Worm (Caenorhabditis elegans): ENCODE results near the gene msp-57.
"Not testable (repeated sequence)": the region's sequence is repeated elsewhere in the genome, so short reads cannot be mapped to it uniquely, and the experiment has no call there.

Gene msp-57

DNA sequence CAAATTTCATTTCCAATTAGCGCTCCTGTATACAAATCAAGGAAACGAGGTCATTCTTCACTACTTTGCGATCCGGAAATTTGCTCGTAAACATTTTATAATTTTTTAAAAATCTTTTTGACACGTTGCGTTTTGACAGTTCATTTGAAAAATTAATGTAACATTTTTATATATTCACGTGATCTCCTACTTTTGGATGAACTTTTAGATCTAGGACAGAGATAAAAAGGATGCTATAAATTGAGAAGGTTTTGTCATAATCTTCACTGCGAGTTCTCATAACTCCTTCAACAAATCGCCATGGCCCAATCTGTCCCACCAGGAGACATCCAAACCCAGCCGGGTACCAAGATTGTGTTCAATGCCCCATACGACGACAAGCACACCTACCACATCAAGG is at the start of gene msp-57:
Gene msp-57, plus strand, starts transcription at position 301 of the 400 bp plus-strand sequence.
- not testable (repeated sequence) for TF ChIP-seq M03D4.4 (tag; optimal IDR thresholded peaks at IDR 0.05); ham-2 (GFP tag; optimal IDR thresholded peaks at IDR 0.05); unc-62 (GFP tag; optimal IDR thresholded peaks at IDR 0.05)

DNA sequence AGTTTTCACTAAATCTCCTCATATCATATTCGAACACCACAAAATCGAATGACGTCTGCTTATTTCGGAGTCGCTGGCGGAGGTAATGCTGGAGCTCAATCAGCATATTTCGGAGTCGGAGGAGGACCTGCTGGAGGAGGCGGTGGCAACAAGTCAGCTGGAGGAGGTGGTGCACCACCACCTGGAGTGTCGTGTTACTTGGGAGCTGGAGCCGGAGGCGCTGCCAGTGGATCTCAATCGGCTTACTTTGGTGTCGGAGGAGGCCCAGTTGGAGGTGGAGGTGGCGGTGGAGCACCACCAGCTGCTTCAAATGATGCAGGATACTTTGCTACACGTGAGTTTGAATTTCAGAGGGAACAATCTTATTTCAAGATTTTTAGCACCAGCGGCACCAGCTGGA is 45.9 kb upstream of the msp-57 start, which contains the start of gene ssq-4:
Gene ssq-4, plus strand, starts transcription at position 19 of the 400 bp plus-strand sequence.
- TF ChIP-seq tbx-8 (GFP tag; optimal IDR thresholded peaks at IDR 0.05); lin-32 (GFP tag; optimal IDR thresholded peaks at IDR 0.05); sptf-1 (tag; optimal IDR thresholded peaks at IDR 0.05): not testable (repeated sequence)

DNA sequence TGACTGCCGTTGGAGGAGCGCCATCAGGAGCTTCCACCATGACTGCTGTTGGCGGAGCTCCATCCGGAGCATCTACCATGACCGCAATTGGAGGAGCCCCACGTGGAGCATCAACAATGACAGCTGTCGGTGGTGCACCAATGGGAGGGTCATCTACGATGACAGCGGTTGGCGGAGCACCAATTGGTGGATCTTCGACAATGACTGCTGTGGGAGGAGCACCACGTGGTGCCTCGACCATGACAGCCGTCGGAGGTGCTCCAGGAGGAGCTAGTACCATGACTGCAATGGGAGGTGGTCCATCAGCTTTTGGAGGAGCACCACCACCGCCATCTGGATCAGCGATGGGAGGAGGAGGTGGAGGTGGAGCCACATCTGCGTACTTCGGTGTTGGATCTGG is 45.3 kb upstream of the msp-57 start, which contains the start of gene T28H11.7:
Gene T28H11.7, minus strand, starts transcription at position 101 of the 400 bp plus-strand sequence.
- not testable (repeated sequence) for TF ChIP-seq ces-1 (GFP tag; optimal IDR thresholded peaks at IDR 0.05); drap-1 (GFP tag; optimal IDR thresholded peaks at IDR 0.05); ztf-11 (tag; optimal IDR thresholded peaks at IDR 0.05)

DNA sequence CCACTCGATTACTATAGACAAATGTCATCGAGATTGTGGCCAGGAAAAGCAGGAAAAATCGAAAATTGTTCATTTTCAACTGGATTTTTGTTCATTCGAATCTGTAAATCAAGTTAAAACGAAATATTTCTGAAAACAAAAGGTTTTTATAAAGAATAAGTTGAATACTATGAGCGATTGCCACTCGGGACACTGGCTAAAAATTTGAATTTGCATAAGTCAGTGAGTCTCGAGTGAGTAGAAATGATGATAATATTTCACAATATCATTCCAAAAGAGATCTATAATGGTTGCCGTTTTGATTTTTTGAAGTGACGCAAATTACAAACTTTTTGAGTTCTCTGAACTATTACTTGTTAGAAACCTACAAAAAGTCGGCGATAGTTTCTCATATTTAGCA is 41.8 kb upstream of the msp-57 start, which contains the start of gene T28H11.8:
Gene T28H11.8, minus strand, starts transcription at position 101 of the 400 bp plus-strand sequence.
- TF ChIP-seq ceh-43 (GFP tag; optimal IDR thresholded peaks at IDR 0.05): no peak
- TF ChIP-seq nhr-28 (tag; optimal IDR thresholded peaks at IDR 0.05): no peak
- no peak for TF ChIP-seq mep-1 (tag; optimal IDR thresholded peaks at IDR 0.05)
- no peak for TF ChIP-seq mls-2 (tag; optimal IDR thresholded peaks at IDR 0.05)
- TF ChIP-seq sptf-1 (tag; optimal IDR thresholded peaks at IDR 0.05): no peak
- TF ChIP-seq mab-5 (tag; optimal IDR thresholded peaks at IDR 0.05): no peak
- no peak for TF ChIP-seq nhr-2 (tag; optimal IDR thresholded peaks at IDR 0.05)
- no peak for TF ChIP-seq blmp-1 (tag; optimal IDR thresholded peaks at IDR 0.05)

DNA sequence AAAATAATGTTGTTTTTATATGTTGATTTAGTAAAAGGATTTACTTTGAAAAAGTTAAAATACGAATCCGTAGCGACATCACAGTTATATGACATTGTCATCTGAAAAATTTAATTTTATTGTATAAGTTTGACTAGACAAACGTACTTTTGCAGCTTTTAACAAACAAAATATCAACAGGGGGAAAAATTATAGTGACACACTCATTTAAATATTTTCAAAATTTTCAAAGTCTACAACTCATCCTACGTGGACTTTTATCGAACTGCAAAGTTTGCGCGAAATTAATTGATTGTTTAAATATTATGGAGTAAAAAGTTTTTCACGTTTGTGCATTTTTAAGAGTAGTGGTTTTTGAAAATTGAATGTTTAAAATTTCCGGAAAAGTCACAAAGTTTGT is 36.7 kb upstream of the msp-57 start, which contains the start of gene C09B9.85:
Gene C09B9.85, minus strand, starts transcription at position 101 of the 400 bp plus-strand sequence.
- TF ChIP-seq pha-4 (tag; optimal IDR thresholded peaks at IDR 0.05) (no peak), ztf-11 (tag; optimal IDR thresholded peaks at IDR 0.05) (no peak), snpc-4 (tag; optimal IDR thresholded peaks at IDR 0.05) (no peak), lin-13 (tag; optimal IDR thresholded peaks at IDR 0.05) (no peak), nhr-2 (tag; optimal IDR thresholded peaks at IDR 0.05) (no peak), ces-1 (GFP tag; optimal IDR thresholded peaks at IDR 0.05) (no peak), nhr-76 (tag; optimal IDR thresholded peaks at IDR 0.05) (no peak), zip-8 (tag; optimal IDR thresholded peaks at IDR 0.05) (no peak), sptf-1 (tag; optimal IDR thresholded peaks at IDR 0.05) (no peak), nhr-28 (tag; optimal IDR thresholded peaks at IDR 0.05) (no peak), unc-39 (tag; optimal IDR thresholded peaks at IDR 0.05) (no peak), ceh-83 (GFP tag; optimal IDR thresholded peaks at IDR 0.05) (no peak), lsy-2 (tag; optimal IDR thresholded peaks at IDR 0.05) (no peak), cnd-1 (tag; optimal IDR thresholded peaks at IDR 0.05) (no peak), ham-2 (GFP tag; optimal IDR thresholded peaks at IDR 0.05) (no peak)

DNA sequence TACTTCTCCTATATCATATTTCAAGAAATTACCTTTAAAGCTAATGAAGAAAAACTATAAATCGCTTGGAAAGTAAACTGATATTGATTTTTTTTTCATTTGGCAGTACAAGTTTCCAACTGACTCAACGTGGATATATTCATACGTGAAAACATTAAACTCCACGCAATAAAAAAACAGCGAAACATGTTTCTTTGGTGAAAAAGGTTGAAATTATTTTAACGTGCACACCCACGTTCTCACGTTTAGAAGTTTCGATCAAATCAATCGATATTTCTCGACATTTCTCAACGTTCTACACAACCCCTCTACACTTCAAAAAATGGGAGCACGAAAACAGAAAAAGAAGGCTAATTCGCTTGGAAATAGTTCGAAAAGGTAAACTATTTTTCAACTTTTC is 33.4 kb upstream of the msp-57 start, which contains the start of the genes best-6 and C09B9.2:
Gene best-6, minus strand, starts transcription at position 101 of the 400 bp plus-strand sequence.
Gene C09B9.2, plus strand, starts transcription at position 314 of the 400 bp plus-strand sequence.
- no peak for TF ChIP-seq flh-1 (GFP tag; optimal IDR thresholded peaks at IDR 0.05)
- no peak for TF ChIP-seq snpc-4 (tag; optimal IDR thresholded peaks at IDR 0.05)
- TF ChIP-seq M03D4.4 (tag; optimal IDR thresholded peaks at IDR 0.05): no peak
- TF ChIP-seq mep-1 (tag; optimal IDR thresholded peaks at IDR 0.05): no peak
- no peak for TF ChIP-seq mab-5 (tag; optimal IDR thresholded peaks at IDR 0.05)
- TF ChIP-seq hlh-1 (tag; optimal IDR thresholded peaks at IDR 0.05): no peak

DNA sequence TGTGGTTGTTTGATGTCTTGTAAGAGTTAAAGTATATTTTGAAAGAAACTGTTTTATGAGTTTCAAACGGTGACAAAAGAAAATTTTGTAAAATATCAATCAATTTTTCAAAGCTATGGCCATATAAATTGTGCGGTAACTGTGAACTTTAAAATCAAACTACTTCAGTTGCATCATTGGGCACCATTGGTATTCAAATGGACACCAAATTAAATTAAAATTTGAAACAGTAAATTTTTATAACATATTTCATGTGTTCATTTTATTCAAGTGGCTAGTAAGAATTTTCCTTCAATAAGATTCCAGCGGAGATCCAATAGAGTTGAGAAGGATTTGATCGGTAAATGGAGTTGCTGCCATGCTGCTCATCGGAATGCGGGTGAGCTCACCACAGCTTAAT is 31.0 kb upstream of the msp-57 start:
- TF ChIP-seq nhr-237 (tag; optimal IDR thresholded peaks at IDR 0.05) (no peak), mab-5 (tag; optimal IDR thresholded peaks at IDR 0.05) (no peak)

All from whole organism, mixed stage, embryonic.